Worm (Caenorhabditis elegans): ENCODE data around the gene Y82E9BL.6.

- no peak for TF ChIP-seq him-1 (tag; optimal IDR thresholded peaks at IDR 0.05)
- no peak for TF ChIP-seq dao-5 (tag; optimal IDR thresholded peaks at IDR 0.05)
These were observed 1.4 kb upstream of the Y82E9BL.6 start for ce11 chrIII:1347003-1347402.

Measured in whole organism, L4/young adult.